Worm (Caenorhabditis elegans) whole organism, L2 larva: ENCODE results near the gene F36H1.3.
A peak's percentile ranks its signal among the peaks of the same experiment; 100 is the strongest.

Experiments used
- C34F6.9 ChIP-seq: fragments of 150-350 bp; optimal IDR thresholded peaks from 2 replicates; lab custom pipeline; 2014; ENCODE audit warnings: missing biosample characterization, missing genetic modification characterization
- F13H6.1 ChIP-seq: sonication (generic microtip); optimal IDR thresholded peaks from 2 replicates; lab custom pipeline; 2016; ENCODE audit warnings: missing genetic modification characterization, missing compliant biosample characterization
- R02D3.7 ChIP-seq: fragments of 150-350 bp; optimal IDR thresholded peaks from 2 replicates; lab custom pipeline; 2014; ENCODE audit warnings: missing biosample characterization, missing genetic modification characterization
- Y55F3AM.14 ChIP-seq: fragments of 200-800 bp; sonication (Bioruptor generic); optimal IDR thresholded peaks from 2 replicates; lab custom pipeline; 2018; ENCODE audit warnings: mild to moderate bottlenecking, missing genetic modification characterization, missing compliant biosample characterization
- alr-1 ChIP-seq: fragments of 150-350 bp; optimal IDR thresholded peaks from 2 replicates; lab custom pipeline; 2014; ENCODE audit warnings: missing biosample characterization, missing genetic modification characterization
- ama-1 ChIP-seq: fragments of 150-350 bp; optimal IDR thresholded peaks from 2 replicates; lab custom pipeline; 2018; ENCODE audit warnings: inconsistent platforms
- blmp-1 ChIP-seq: sonication (generic microtip); optimal IDR thresholded peaks from 2 replicates; lab custom pipeline; 2017; ENCODE audit warnings: missing genetic modification characterization, mild to moderate bottlenecking, missing compliant biosample characterization, antibody characterized with exemption, moderate library complexity; ENCODE audit not compliant: insufficient read depth
- ceh-16 ChIP-seq: fragments of 150-350 bp; optimal IDR thresholded peaks from 2 replicates; lab custom pipeline; 2014; ENCODE audit warnings: missing biosample characterization, missing genetic modification characterization
- crh-2 ChIP-seq: sonication (generic microtip); optimal IDR thresholded peaks from 2 replicates; lab custom pipeline; 2017; ENCODE audit warnings: missing biosample characterization, missing genetic modification characterization
- egl-27 ChIP-seq: sonication (generic microtip); optimal IDR thresholded peaks from 3 replicates; lab custom pipeline; 2017; ENCODE audit warnings: missing biosample characterization, missing genetic modification reagents, missing genetic modification characterization
- fos-1 ChIP-seq: fragments of 150-350 bp; optimal IDR thresholded peaks from 2 replicates; lab custom pipeline; 2014; ENCODE audit warnings: missing biosample characterization, missing genetic modification characterization
- gmeb-1 ChIP-seq: fragments of 150-350 bp; optimal IDR thresholded peaks from 2 replicates; lab custom pipeline; 2014; ENCODE audit warnings: missing biosample characterization, missing genetic modification characterization
- lin-39 ChIP-seq: fragments of 150-350 bp; optimal IDR thresholded peaks from 2 replicates; lab custom pipeline; 2014; ENCODE audit warnings: missing biosample characterization, missing genetic modification reagents, missing genetic modification characterization
- lsy-2 ChIP-seq, 2 experiments: fragments of 150-350 bp in 1 of 2; sonication (generic microtip) in 1 of 2; optimal IDR thresholded peaks; 2 replicates each; lab custom pipeline; 2014 to 2017; ENCODE audit warnings: missing biosample characterization in 2 of 2, missing genetic modification characterization in 2 of 2
- mab-5 ChIP-seq: fragments of 150-350 bp; optimal IDR thresholded peaks from 2 replicates; lab custom pipeline; 2014; ENCODE audit warnings: missing biosample characterization, missing genetic modification characterization
- mbf-1 ChIP-seq: sonication (generic microtip); optimal IDR thresholded peaks from 2 replicates; lab custom pipeline; 2017; ENCODE audit warnings: missing biosample characterization, missing genetic modification characterization
- nhr-10 ChIP-seq: sonication (generic microtip); optimal IDR thresholded peaks from 2 replicates; lab custom pipeline; 2017; ENCODE audit warnings: missing biosample characterization, missing genetic modification characterization
- nhr-11 ChIP-seq: fragments of 150-350 bp; optimal IDR thresholded peaks from 2 replicates; lab custom pipeline; 2014; ENCODE audit warnings: missing biosample characterization, missing genetic modification characterization
- nhr-12 ChIP-seq: fragments of 150-350 bp; optimal IDR thresholded peaks from 2 replicates; lab custom pipeline; 2014; ENCODE audit warnings: missing biosample characterization, missing genetic modification characterization
- nhr-129 ChIP-seq: fragments of 150-350 bp; optimal IDR thresholded peaks from 2 replicates; lab custom pipeline; 2014; ENCODE audit warnings: missing biosample characterization, missing genetic modification characterization
- nhr-237 ChIP-seq: fragments of 150-350 bp; optimal IDR thresholded peaks from 2 replicates; lab custom pipeline; 2014; ENCODE audit warnings: missing biosample characterization, missing genetic modification characterization
- nhr-25 ChIP-seq: fragments of 150-350 bp; sonication (generic microtip); optimal IDR thresholded peaks from 3 replicates; lab custom pipeline; 2014; ENCODE audit warnings: missing biosample characterization, missing genetic modification characterization
- nhr-6 ChIP-seq: fragments of 150-350 bp; optimal IDR thresholded peaks from 2 replicates; lab custom pipeline; 2014; ENCODE audit warnings: missing biosample characterization, missing genetic modification characterization
- nhr-77 ChIP-seq: fragments of 150-350 bp; optimal IDR thresholded peaks from 2 replicates; lab custom pipeline; 2014; ENCODE audit warnings: missing biosample characterization, missing genetic modification characterization
- sma-3 ChIP-seq: sonication (generic microtip); optimal IDR thresholded peaks from 2 replicates; lab custom pipeline; 2016; ENCODE audit warnings: missing genetic modification reagents, missing genetic modification characterization, missing compliant biosample characterization
- sma-9 ChIP-seq, 2 experiments: fragments of 150-350 bp in 1 of 2; sonication (generic microtip) in 1 of 2; optimal IDR thresholded peaks; 2 replicates each; lab custom pipeline; 2014 to 2016; ENCODE audit warnings: missing genetic modification characterization in 2 of 2, mild to moderate bottlenecking in 1 of 2, missing biosample characterization in 1 of 2, missing compliant biosample characterization in 1 of 2, missing genetic modification reagents in 1 of 2, moderate library complexity in 1 of 2
- unc-39 ChIP-seq: fragments of 150-350 bp; optimal IDR thresholded peaks from 2 replicates; lab custom pipeline; 2014; ENCODE audit warnings: missing biosample characterization, missing genetic modification characterization
- unc-62 ChIP-seq: fragments of 150-350 bp; optimal IDR thresholded peaks from 2 replicates; lab custom pipeline; 2014; ENCODE audit warnings: missing biosample characterization, missing genetic modification reagents, missing genetic modification characterization

Gene F36H1.3

ce11 chrIV:11044377-11044776 lies 5.6 kb upstream of the F36H1.3 start:
- no peak for TF ChIP-seq R02D3.7
- TF ChIP-seq nhr-25 = no peak
- no peak for TF ChIP-seq nhr-6 (tag; lab: Kevin White, UChicago)
- TF ChIP-seq nhr-77 (tag; lab: Kevin White, UChicago) = no peak
- TF ChIP-seq egl-27 (tag; lab: Kevin White, UChicago) = no peak
- no peak for TF ChIP-seq sma-3 (GFP tag; lab: Kevin White, UChicago)
- no peak for TF ChIP-seq F13H6.1 (tag; lab: Kevin White, UChicago)
- TF ChIP-seq, all 48 proteins: peak for 0

DNA sequence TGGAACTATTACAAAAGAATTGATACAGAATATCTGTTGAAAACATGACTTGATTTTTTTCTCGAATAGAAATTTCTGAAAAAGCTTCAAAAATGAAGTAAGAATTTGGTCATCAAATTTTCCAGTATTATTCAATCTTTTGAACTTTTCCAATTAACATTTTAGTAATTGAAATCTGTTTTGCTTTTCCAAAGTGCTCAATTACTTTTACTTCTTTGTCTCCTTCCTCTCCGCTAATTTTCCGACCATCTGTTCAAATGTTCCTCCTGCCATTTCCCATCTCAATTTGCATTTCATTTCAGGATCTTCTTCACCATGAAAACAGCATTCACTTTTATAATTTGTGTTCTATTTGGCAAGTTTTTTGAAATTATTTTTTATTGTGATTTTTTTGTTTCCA lies 1.1 kb upstream of the F36H1.3 start, which contains the start of gene F36H1.11:
Gene F36H1.11, plus strand, starts transcription at position 301 of the 400 bp plus-strand sequence.
- TF ChIP-seq fos-1 (tag; lab: Kevin White, UChicago) (no peak), blmp-1 (tag; lab: Kevin White, UChicago) (no peak), nhr-237 (tag; lab: Kevin White, UChicago) (no peak), mbf-1 (no peak), ama-1 (lab: Kevin White, UChicago) (no peak), alr-1 (tag; lab: Kevin White, UChicago) (no peak), nhr-11 (no peak), ceh-16 (tag; lab: Kevin White, UChicago) (no peak), nhr-10 (tag; lab: Kevin White, UChicago) (no peak), mab-5 (no peak), crh-2 (tag; lab: Kevin White, UChicago) (no peak), nhr-6 (tag; lab: Kevin White, UChicago) (no peak), Y55F3AM.14 (GFP tag; lab: Kevin White, UChicago) (no peak), nhr-12 (tag; lab: Kevin White, UChicago) (no peak)

- TF ChIP-seq lin-39 (no peak), mab-5 (no peak), unc-62 (no peak)
- TF ChIP-seq, all 48 proteins: peak for 0
These were observed 2.0 kb downstream of the F36H1.3 start for ce11 chrIV:11051963-11052362.

- no peak for TF ChIP-seq nhr-25
- TF ChIP-seq sma-3 (GFP tag; lab: Kevin White, UChicago) = no peak
- TF ChIP-seq nhr-10 (tag; lab: Kevin White, UChicago) = no peak
- TF ChIP-seq unc-39 (tag; lab: Kevin White, UChicago) = no peak
- no peak for TF ChIP-seq F13H6.1 (tag; lab: Kevin White, UChicago)
- no peak for TF ChIP-seq sma-9 (GFP tag; optimal IDR thresholded peaks at IDR 0.05; lab: Kevin White, UChicago)
- TF ChIP-seq sma-9 (tag; optimal IDR thresholded peaks at IDR 0.05; lab: Kevin White, UChicago) = no peak
These were observed 3.9 kb downstream of the F36H1.3 start, which contains the start of the genes F36H1.12 and lin-3 for ce11 chrIV:11053652-11054317. Gene F36H1.12 (minus strand): TSS chrIV:11053702. Gene lin-3 (plus strand): TSS chrIV:11054308.

DNA sequence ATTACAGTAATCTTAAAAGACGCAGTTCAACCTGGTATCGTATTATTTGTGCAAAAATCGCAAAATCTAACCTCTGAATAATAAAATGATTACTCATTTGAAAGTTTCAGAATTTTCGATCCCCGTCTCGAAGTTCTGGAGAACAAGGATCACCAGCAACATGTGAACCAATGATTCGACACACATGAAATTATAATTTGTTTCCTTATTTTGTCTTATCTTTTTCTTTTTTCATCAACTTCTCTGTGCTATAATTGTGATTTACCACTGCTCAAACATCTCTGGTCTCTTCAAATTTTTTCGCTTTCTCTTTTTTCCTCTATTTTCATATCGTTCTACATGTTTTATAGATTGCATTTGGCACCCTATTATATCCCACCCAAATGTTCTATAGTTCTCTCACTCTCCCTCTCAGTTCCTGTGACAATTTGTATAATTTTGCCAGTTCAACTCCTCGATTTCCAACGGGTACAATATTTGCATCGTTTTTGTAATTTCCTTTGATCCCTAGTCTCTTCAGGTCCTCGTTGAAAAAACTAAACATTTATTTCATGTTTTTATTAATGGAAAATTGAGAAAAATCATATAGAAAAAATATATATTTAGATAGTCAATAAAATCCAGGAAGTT lies 13.2 kb downstream of the F36H1.3 start:
- TF ChIP-seq lsy-2 (tag; optimal IDR thresholded peaks at IDR 0.05; lab: Kevin White, UChicago) = peak in 1 of 2 experiments; percentile 58
- no peak for TF ChIP-seq nhr-10 (tag; lab: Kevin White, UChicago)

DNA sequence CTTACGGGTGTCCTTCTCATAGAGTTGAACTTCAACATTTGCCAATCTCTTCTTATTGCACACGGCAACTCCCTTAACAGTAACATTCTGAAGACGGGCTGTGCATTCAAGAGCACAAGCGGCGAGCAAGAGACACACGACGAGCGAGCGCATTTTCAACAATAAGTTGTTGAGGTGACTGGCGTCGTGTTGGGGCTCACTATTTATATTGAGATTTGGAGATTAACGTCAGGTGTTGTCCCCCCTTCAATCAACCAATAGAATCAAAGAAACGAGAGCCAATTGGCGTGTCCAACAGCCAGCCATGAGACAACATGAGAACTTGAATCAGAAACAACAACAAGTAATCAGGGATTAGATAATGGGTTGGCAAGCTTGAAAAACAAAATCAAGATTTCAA lies 14.0 kb downstream of the F36H1.3 start, which contains the start of gene ttr-16:
Gene ttr-16, minus strand, starts transcription at position 176 of the 400 bp plus-strand sequence.
- TF ChIP-seq C34F6.9 (tag; lab: Kevin White, UChicago) = peak; percentile 20
- TF ChIP-seq gmeb-1 (tag; lab: Kevin White, UChicago) = no peak
- TF ChIP-seq R02D3.7 = no peak
- TF ChIP-seq lsy-2 (tag; optimal IDR thresholded peaks at IDR 0.05; lab: Kevin White, UChicago) = peak in 1 of 2 experiments; percentile 49
- peak; percentile 86 for TF ChIP-seq ama-1 (lab: Kevin White, UChicago)
- peak; percentile 20 for TF ChIP-seq F13H6.1 (tag; lab: Kevin White, UChicago)
- no peak for TF ChIP-seq crh-2 (tag; lab: Kevin White, UChicago)
- TF ChIP-seq nhr-129 (tag; lab: Kevin White, UChicago) = peak; percentile 64
- no peak for TF ChIP-seq mbf-1
- peak; percentile 32 for TF ChIP-seq sma-9 (GFP tag; optimal IDR thresholded peaks at IDR 0.05; lab: Kevin White, UChicago)
- TF ChIP-seq sma-9 (tag; optimal IDR thresholded peaks at IDR 0.05; lab: Kevin White, UChicago) = no peak
